Worm (Caenorhabditis elegans): Measurements from ENCODE around the gene ntl-4.

DNA sequence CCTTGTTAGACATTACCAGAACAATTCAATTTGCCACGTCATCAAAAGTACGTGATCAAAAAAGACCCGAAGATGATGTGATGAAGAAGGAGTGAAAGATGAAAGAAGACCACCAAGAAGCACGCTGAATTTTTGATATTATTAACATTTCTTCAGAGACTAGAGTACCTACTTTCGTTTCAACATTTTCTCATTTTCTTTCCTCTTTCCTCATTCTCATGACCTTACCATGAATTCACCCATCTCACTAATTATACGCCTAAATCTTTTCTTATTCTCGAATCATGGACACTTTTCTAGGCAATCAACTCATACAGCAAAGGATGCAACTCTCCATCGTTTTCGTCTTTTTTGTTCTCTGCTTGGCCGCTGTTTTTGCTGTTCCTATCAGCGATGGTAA lies 41.8 kb upstream of the ntl-4 start, which contains the start of gene flp-10:
- TF ChIP-seq fkh-10 (GFP tag; optimal IDR thresholded peaks at IDR 0.05) (no peak), ztf-11 (tag; optimal IDR thresholded peaks at IDR 0.05) (no peak), hif-1 (tag; optimal IDR thresholded peaks at IDR 0.05) (no peak)

Measured in whole organism, L4 larva.